Fruit fly (Drosophila melanogaster) whole organism, embryonic: Measurements from ENCODE around the gene CG13609.

ENCODE experiments used
- Abd-B ChIP-seq: fragments of 200-800 bp; sonication (Bioruptor generic); optimal IDR thresholded peaks from 2 replicates; lab custom pipeline; 2018; ENCODE audit warnings: missing biosample characterization, mild to moderate bottlenecking, missing genetic modification characterization, moderate library complexity
- Ada2b ChIP-seq: fragments of 200-800 bp; sonication (Bioruptor generic); IDR thresholded peaks from 2 replicates; pipeline ENCODE4 v1.3.6; 2022; ENCODE audit warnings: missing biosample characterization, missing genetic modification characterization
- CG11504 ChIP-seq: fragments of 200-800 bp; sonication (Bioruptor generic); optimal IDR thresholded peaks from 3 replicates; lab custom pipeline; 2019; ENCODE audit warnings: missing biosample characterization, mild to moderate bottlenecking, missing genetic modification characterization, moderate library complexity
- CG12155 ChIP-seq: fragments of 200-800 bp; sonication (Bioruptor generic); optimal IDR thresholded peaks from 3 replicates; lab custom pipeline; 2016; ENCODE audit warnings: missing biosample characterization, missing genetic modification characterization
- CG13894 ChIP-seq: fragments of 200-800 bp; sonication (Bioruptor generic); optimal IDR thresholded peaks from 3 replicates; lab custom pipeline; 2018; ENCODE audit warnings: missing biosample characterization, mild to moderate bottlenecking, missing genetic modification characterization, moderate library complexity
- CG17385 ChIP-seq: fragments of 200-800 bp; sonication (Bioruptor generic); optimal IDR thresholded peaks from 3 replicates; lab custom pipeline; 2018; ENCODE audit warnings: missing biosample characterization, mild to moderate bottlenecking, missing genetic modification characterization
- CG2120 ChIP-seq: fragments of 200-800 bp; sonication (Bioruptor generic); optimal IDR thresholded peaks from 3 replicates; lab custom pipeline; 2016; ENCODE audit warnings: missing biosample characterization, missing genetic modification characterization
- CG2129 ChIP-seq: fragments of 200-800 bp; sonication (Bioruptor generic); IDR thresholded peaks from 2 replicates; pipeline ENCODE4 v1.3.6; 2022; ENCODE audit warnings: missing biosample characterization, missing genetic modification characterization; ENCODE audit not compliant: partially characterized antibody
- CG2712 ChIP-seq: fragments of 200-800 bp; optimal IDR thresholded peaks from 3 replicates; lab custom pipeline; 2019; ENCODE audit warnings: missing biosample characterization, mild to moderate bottlenecking, missing genetic modification characterization, moderate library complexity
- CG34224 ChIP-seq: fragments of 200-800 bp; sonication (Bioruptor generic); IDR thresholded peaks from 3 replicates; pipeline ENCODE4 v1.3.6; 2022; ENCODE audit warnings: missing biosample characterization, missing genetic modification characterization; ENCODE audit not compliant: partially characterized antibody
- CG3726 ChIP-seq: fragments of 200-800 bp; sonication (Bioruptor generic); IDR thresholded peaks from 3 replicates; pipeline ENCODE4, ENCODE4 v1.3.6; 2022; ENCODE audit warnings: missing biosample characterization, missing genetic modification characterization
- CG3995 ChIP-seq: fragments of 200-800 bp; sonication (Bioruptor generic); optimal IDR thresholded peaks from 3 replicates; lab custom pipeline; 2016; ENCODE audit warnings: missing biosample characterization, missing genetic modification characterization
- CG4282 ChIP-seq: fragments of 200-800 bp; sonication (Bioruptor generic); optimal IDR thresholded peaks from 2 replicates; lab custom pipeline; 2016; ENCODE audit warnings: missing biosample characterization, missing genetic modification characterization
- CG4360 ChIP-seq: fragments of 200-800 bp; sonication (Bioruptor generic); IDR thresholded peaks from 2 replicates; pipeline ENCODE4 v1.3.6; 2022; ENCODE audit warnings: missing biosample characterization, missing genetic modification characterization
- CG43689 ChIP-seq: fragments of 200-800 bp; sonication (Bioruptor generic); IDR thresholded peaks from 2 replicates; pipeline ENCODE4 v1.3.6; 2022; ENCODE audit warnings: missing biosample characterization, missing genetic modification characterization
- CG6272 ChIP-seq: fragments of 200-800 bp; sonication (Bioruptor generic); IDR thresholded peaks from 2 replicates; pipeline ENCODE4 v1.3.6; 2022; ENCODE audit warnings: missing biosample characterization, missing genetic modification characterization
- CG7745 ChIP-seq: fragments of 200-800 bp; sonication (Bioruptor generic); optimal IDR thresholded peaks from 2 replicates; lab custom pipeline; 2018; ENCODE audit warnings: missing biosample characterization, mild to moderate bottlenecking, missing genetic modification characterization, moderate library complexity
- CG7963 ChIP-seq: fragments of 200-800 bp; sonication (Bioruptor generic); IDR thresholded peaks from 3 replicates; pipeline ENCODE4 v1.3.6; 2022; ENCODE audit warnings: missing biosample characterization, missing genetic modification characterization; ENCODE audit not compliant: partially characterized antibody
- CG8089 ChIP-seq: fragments of 200-800 bp; sonication (Bioruptor generic); optimal IDR thresholded peaks from 3 replicates; lab custom pipeline; 2016; ENCODE audit warnings: missing biosample characterization, missing genetic modification characterization
- CG8359 ChIP-seq: fragments of 200-800 bp; sonication (Bioruptor generic); optimal IDR thresholded peaks from 2 replicates; lab custom pipeline; 2017; ENCODE audit warnings: missing biosample characterization, mild to moderate bottlenecking, missing genetic modification characterization, borderline replicate concordance
- CG8478 ChIP-seq: fragments of >200 bp; optimal IDR thresholded peaks from 2 replicates; lab custom pipeline; 2018
- CG9609 ChIP-seq: fragments of 200-800 bp; sonication (Bioruptor generic); optimal IDR thresholded peaks from 3 replicates; lab custom pipeline; 2016; ENCODE audit warnings: missing biosample characterization, missing genetic modification characterization
- CG9876 ChIP-seq: fragments of 200-800 bp; sonication (Bioruptor generic); optimal IDR thresholded peaks from 2 replicates; lab custom pipeline; 2016; ENCODE audit warnings: missing biosample characterization, missing genetic modification characterization
- D19A ChIP-seq: fragments of 200-800 bp; optimal IDR thresholded peaks from 3 replicates; lab custom pipeline; 2019; ENCODE audit warnings: missing biosample characterization, mild to moderate bottlenecking, missing genetic modification characterization, moderate library complexity
- Dad ChIP-seq: fragments of 200-800 bp; sonication (Bioruptor generic); optimal IDR thresholded peaks from 3 replicates; lab custom pipeline; 2016; ENCODE audit warnings: missing biosample characterization, missing genetic modification characterization
- Dref ChIP-seq: fragments of 200-800 bp; sonication (Bioruptor generic); IDR thresholded peaks from 2 replicates; pipeline ENCODE4 v1.3.6; 2022; ENCODE audit warnings: missing biosample characterization, missing genetic modification characterization
- E2f1 ChIP-seq: fragments of 200-800 bp; sonication (Bioruptor generic); IDR thresholded peaks from 2 replicates; pipeline ENCODE4 v1.3.6; 2022; ENCODE audit warnings: missing biosample characterization, missing genetic modification characterization
- HLH3B ChIP-seq: fragments of 200-800 bp; sonication (Bioruptor generic); IDR thresholded peaks from 2 replicates; pipeline ENCODE4 v1.3.6; 2022; ENCODE audit warnings: missing biosample characterization, missing genetic modification characterization
- HmgD ChIP-seq: fragments of 200-800 bp; sonication (Bioruptor generic); optimal IDR thresholded peaks from 3 replicates; lab custom pipeline; 2016; ENCODE audit warnings: missing biosample characterization, missing genetic modification characterization
- Hmr ChIP-seq: fragments of 200-800 bp; sonication (Bioruptor generic); optimal IDR thresholded peaks from 3 replicates; lab custom pipeline; 2017; ENCODE audit warnings: mild to moderate bottlenecking, missing biosample characterization, missing genetic modification reagents, missing genetic modification characterization
- Hr78 ChIP-seq, 2 experiments: fragments of 200-800 bp in 1 of 2; fragments of >200 bp in 1 of 2; sonication (Bioruptor generic) in 1 of 2; optimal IDR thresholded peaks; 2 replicates each; lab custom pipeline; 2017 to 2019; ENCODE audit warnings: missing biosample characterization in 2 of 2, missing genetic modification characterization in 2 of 2, mild to moderate bottlenecking in 1 of 2, moderate library complexity in 1 of 2
- Med ChIP-seq: fragments of 200-800 bp; sonication (Bioruptor generic); peaks from one replicate; lab custom pipeline; 2016; ENCODE audit warnings: missing biosample characterization, missing genetic modification characterization, mild to moderate bottlenecking, inconsistent platforms, moderate library complexity
- Myb ChIP-seq: fragments of 200-800 bp; sonication (Bioruptor generic); optimal IDR thresholded peaks from 2 replicates; lab custom pipeline; 2016; ENCODE audit warnings: missing biosample characterization, missing genetic modification characterization
- Scr ChIP-seq: fragments of 200-800 bp; sonication (Bioruptor generic); IDR thresholded peaks from 2 replicates; pipeline ENCODE4 v1.3.6; 2022; ENCODE audit warnings: missing biosample characterization, missing genetic modification characterization; ENCODE audit not compliant: partially characterized antibody
- bigmax ChIP-seq: fragments of 200-800 bp; sonication (Bioruptor generic); optimal IDR thresholded peaks from 2 replicates; lab custom pipeline; 2018; ENCODE audit warnings: missing biosample characterization, mild to moderate bottlenecking, missing genetic modification characterization
- br ChIP-seq: fragments of >200 bp; optimal IDR thresholded peaks from 2 replicates; lab custom pipeline; 2017
- bsh ChIP-seq, 2 experiments: fragments of 200-800 bp; sonication (Bioruptor generic); optimal IDR thresholded peaks; 2 replicates each; lab custom pipeline; 2017 to 2018; ENCODE audit warnings: mild to moderate bottlenecking in 2 of 2, missing biosample characterization in 2 of 2, missing genetic modification characterization in 2 of 2, moderate library complexity in 1 of 2
- cg ChIP-seq: fragments of 200-800 bp; sonication (Bioruptor generic); optimal IDR thresholded peaks from 3 replicates; lab custom pipeline; 2019; ENCODE audit warnings: missing biosample characterization, mild to moderate bottlenecking, missing genetic modification characterization, moderate library complexity
- corto ChIP-seq: fragments of 200-800 bp; sonication (Bioruptor generic); optimal IDR thresholded peaks from 2 replicates; lab custom pipeline; 2016; ENCODE audit warnings: missing biosample characterization, mild to moderate bottlenecking, missing genetic modification characterization, moderate library complexity
- dysf ChIP-seq: fragments of 200-800 bp; sonication (Bioruptor generic); IDR thresholded peaks from 3 replicates; pipeline ENCODE4 v1.3.6; 2022; ENCODE audit warnings: missing biosample characterization, missing genetic modification characterization
- eyg ChIP-seq: fragments of 200-800 bp; sonication (Bioruptor generic); optimal IDR thresholded peaks from 3 replicates; lab custom pipeline; 2016; ENCODE audit warnings: missing biosample characterization, missing genetic modification characterization
- fd3F ChIP-seq: fragments of 200-800 bp; sonication (Bioruptor generic); optimal IDR thresholded peaks from 2 replicates; lab custom pipeline; 2018; ENCODE audit warnings: missing biosample characterization, mild to moderate bottlenecking, missing genetic modification characterization, moderate library complexity
- klu ChIP-seq: fragments of 200-800 bp; sonication (Bioruptor generic); IDR thresholded peaks from 2 replicates; pipeline ENCODE4 v1.3.6; 2022; ENCODE audit warnings: missing biosample characterization, missing genetic modification characterization
- mld ChIP-seq: fragments of 200-800 bp; sonication (Bioruptor generic); IDR thresholded peaks from 3 replicates; pipeline ENCODE4 v1.3.6; 2022; ENCODE audit warnings: missing biosample characterization, missing genetic modification characterization; ENCODE audit not compliant: partially characterized antibody
- onecut ChIP-seq: fragments of 200-800 bp; sonication (Bioruptor generic); IDR thresholded peaks from 2 replicates; pipeline ENCODE4 v1.3.6; 2022; ENCODE audit warnings: missing biosample characterization, missing genetic modification characterization
- pzg ChIP-seq: fragments of 200-800 bp; sonication (Bioruptor generic); optimal IDR thresholded peaks from 3 replicates; lab custom pipeline; 2018; ENCODE audit warnings: missing biosample characterization, mild to moderate bottlenecking, missing genetic modification characterization, moderate library complexity
- sens ChIP-seq: fragments of 200-800 bp; sonication (Bioruptor generic); peaks from one replicate; lab custom pipeline; 2016; ENCODE audit warnings: missing biosample characterization, missing genetic modification characterization
- sens-2 ChIP-seq: fragments of 200-800 bp; sonication (Bioruptor generic); IDR thresholded peaks from 2 replicates; pipeline ENCODE4 v1.3.6; 2022; ENCODE audit warnings: missing biosample characterization, missing genetic modification characterization
- sob ChIP-seq: fragments of 200-800 bp; sonication (Bioruptor generic); IDR thresholded peaks from 2 replicates; pipeline ENCODE4 v1.3.6; 2022; ENCODE audit warnings: missing biosample characterization, missing genetic modification characterization
- tx ChIP-seq: fragments of 200-800 bp; sonication (Bioruptor generic); optimal IDR thresholded peaks from 2 replicates; lab custom pipeline; 2016; ENCODE audit warnings: missing biosample characterization, missing genetic modification characterization
- wor ChIP-seq: fragments of 200-800 bp; sonication (Bioruptor generic); IDR thresholded peaks from 2 replicates; pipeline ENCODE4 v1.3.6; 2022; ENCODE audit warnings: missing biosample characterization, missing genetic modification characterization

The CG13609 gene

DNA sequence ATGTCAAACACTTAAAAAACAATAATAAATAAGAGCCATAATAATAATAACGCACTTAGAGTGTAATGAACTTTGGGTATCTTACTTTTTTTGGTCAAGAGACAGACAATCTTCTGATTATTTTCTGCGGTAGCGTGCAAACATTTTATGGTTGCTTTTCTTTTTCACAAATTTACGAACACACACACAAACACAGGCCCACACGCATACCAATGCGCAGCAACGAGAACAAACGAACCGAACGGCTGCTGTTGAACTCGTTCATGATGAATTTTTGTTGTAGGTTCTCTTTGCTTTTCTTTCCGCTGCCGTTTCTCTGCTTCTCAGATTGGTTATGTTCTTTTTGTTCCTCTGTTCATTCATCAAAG is 7.3 kb downstream of the CG13609 start:
- TF ChIP-seq sens-2 (GFP tag; lab: Robert Waterston, UW): no peak
- TF ChIP-seq CG8478 (lab: Kevin White, UChicago): peak; percentile 29
- TF ChIP-seq corto (GFP tag; lab: Kevin White, UChicago): peak; percentile 11
- 0 out of 2 replicates have a peak, but pooled peaks have one; percentile 57 for TF ChIP-seq CG4360 (GFP tag; lab: Robert Waterston, UW)
- peak; percentile 16 for TF ChIP-seq sens (GFP tag; lab: Kevin White, UChicago)
- TF ChIP-seq dysf: no peak
- TF ChIP-seq bigmax (GFP tag; lab: Kevin White, UChicago): peak; percentile 16
- TF ChIP-seq CG12155: peak; percentile 53
- peak; percentile 44 for TF ChIP-seq CG17385
- TF ChIP-seq mld: no peak
- TF ChIP-seq cg (GFP tag; lab: Kevin White, UChicago): peak; percentile 59
- TF ChIP-seq tx (GFP tag; lab: Kevin White, UChicago): no peak
- TF ChIP-seq, all 482 proteins: peak for 8

- TF ChIP-seq CG8359 (GFP tag; lab: Kevin White, UChicago) (no peak), Ada2b (GFP tag; lab: Robert Waterston, UW) (no peak), sob (GFP tag; lab: Robert Waterston, UW) (no peak), CG2712 (tag; lab: Kevin White, UChicago) (no peak), onecut (GFP tag; lab: Robert Waterston, UW) (no peak), Hr78 (GFP tag; optimal IDR thresholded peaks at IDR 0.05; lab: Kevin White, UChicago) (no peak), CG9609 (GFP tag; lab: Kevin White, UChicago) (no peak), CG13894 (tag; lab: Kevin White, UChicago) (no peak), Hmr (GFP tag; lab: Kevin White, UChicago) (no peak), Med (no peak), Myb (GFP tag; lab: Kevin White, UChicago) (peak; percentile 1), CG3726 (GFP tag; lab: Robert Waterston, UW) (no peak), CG2129 (no peak), Scr (peak; percentile 8; the same call in 1 of the 2 replicates), CG9876 (GFP tag; lab: Kevin White, UChicago) (no peak), Dad (GFP tag; lab: Kevin White, UChicago) (no peak), CG4282 (GFP tag; lab: Kevin White, UChicago) (no peak), CG7963 (GFP tag; lab: Robert Waterston, UW) (0 out of 3 replicates have a peak, but pooled peaks have one; percentile 32), pzg (GFP tag; lab: Kevin White, UChicago) (peak; percentile 2), fd3F (GFP tag; lab: Kevin White, UChicago) (no peak), br (lab: Kevin White, UChicago) (no peak), CG6272 (GFP tag; lab: Robert Waterston, UW) (no peak), Dref (GFP tag; lab: Robert Waterston, UW) (peak; percentile 54), E2f1 (GFP tag; lab: Robert Waterston, UW) (no peak), wor (GFP tag; lab: Robert Waterston, UW) (no peak), bsh (GFP tag; optimal IDR thresholded peaks at IDR 0.05; lab: Kevin White, UChicago) (no peak), HLH3B (GFP tag; lab: Robert Waterston, UW) (no peak), D19A (tag; lab: Kevin White, UChicago) (no peak), klu (no peak), CG11504 (tag; lab: Kevin White, UChicago) (no peak), CG43689 (GFP tag; lab: Robert Waterston, UW) (no peak), HmgD (GFP tag; lab: Kevin White, UChicago) (no peak), eyg (GFP tag; lab: Kevin White, UChicago) (no peak), CG7745 (tag; lab: Kevin White, UChicago) (peak; percentile 21), CG3995 (GFP tag; lab: Kevin White, UChicago) (no peak), Abd-B (no peak), CG34224 (GFP tag; lab: Robert Waterston, UW) (0 out of 3 replicates have a peak, but pooled peaks have one; percentile 15), CG8089 (GFP tag; lab: Kevin White, UChicago) (no peak), CG2120 (no peak)
Measured at dm6 chr3R:24234721-24235120, 7.9 kb downstream of the CG13609 start.
